Fruit fly (Drosophila melanogaster) whole organism, wandering third instar larva: Measurements from ENCODE around the gene Nct.

ENCODE experiments used
- Abd-B ChIP-seq: fragments of >200 bp; optimal IDR thresholded peaks from 2 replicates; lab custom pipeline; 2017; ENCODE audit warnings: missing biosample characterization, missing genetic modification characterization
- CG32264 ChIP-seq: fragments of 200-800 bp; sonication (Bioruptor generic); optimal IDR thresholded peaks from 2 replicates; lab custom pipeline; 2016; ENCODE audit warnings: missing biosample characterization, missing genetic modification characterization
- CrebA ChIP-seq: fragments of 200-800 bp; sonication (Bioruptor generic); optimal IDR thresholded peaks from 2 replicates; lab custom pipeline; 2016; ENCODE audit warnings: missing biosample characterization, mild to moderate bottlenecking, missing genetic modification characterization, borderline replicate concordance
- Dfd ChIP-seq: fragments of >200 bp; optimal IDR thresholded peaks from 2 replicates; lab custom pipeline; 2017; ENCODE audit warnings: missing biosample characterization, missing genetic modification characterization
- Dif ChIP-seq: fragments of 200-275, 200-300 bp; sonication (Bioruptor generic); optimal IDR thresholded peaks from 2 replicates; lab custom pipeline; 2018; ENCODE audit warnings: missing biosample characterization, missing genetic modification characterization; ENCODE audit not compliant: partially characterized antibody
- Hnf4 ChIP-seq: fragments of 200-800 bp; sonication (Bioruptor generic); optimal IDR thresholded peaks from 2 replicates; lab custom pipeline; 2016; ENCODE audit warnings: missing biosample characterization, mild to moderate bottlenecking, missing genetic modification characterization
- Hr83 ChIP-seq: fragments of 200-300 bp; sonication (Bioruptor generic); optimal IDR thresholded peaks from 2 replicates; lab custom pipeline; 2016; ENCODE audit warnings: missing biosample characterization, mild to moderate bottlenecking, missing genetic modification characterization, moderate library complexity; ENCODE audit not compliant: poor library complexity, severe bottlenecking
- Jra ChIP-seq: sonication (Bioruptor generic); optimal IDR thresholded peaks from 2 replicates; lab custom pipeline; 2016; ENCODE audit warnings: missing biosample characterization, missing genetic modification characterization
- Mio ChIP-seq: sonication (Bioruptor generic); optimal IDR thresholded peaks from 2 replicates; lab custom pipeline; 2016; ENCODE audit warnings: missing biosample characterization, missing genetic modification characterization
- Myc ChIP-seq: fragments of >200 bp; optimal IDR thresholded peaks from 2 replicates; lab custom pipeline; 2017
- N ChIP-seq: fragments of >200 bp; optimal IDR thresholded peaks from 2 replicates; lab custom pipeline; 2018; ENCODE audit warnings: missing biosample characterization, missing external identifiers, missing genetic modification characterization
- OdsH ChIP-seq: fragments of 200-800 bp; sonication (Bioruptor generic); optimal IDR thresholded peaks from 2 replicates; lab custom pipeline; 2016; ENCODE audit warnings: missing biosample characterization, mild to moderate bottlenecking, missing genetic modification characterization
- Rel ChIP-seq, 2 experiments: fragments of 200-800 bp; sonication (Bioruptor generic) in 1 of 2; optimal IDR thresholded peaks; 2 replicates in 1 of 2; 3 replicates in 1 of 2; lab custom pipeline; 2016 to 2019; ENCODE audit warnings: mild to moderate bottlenecking in 2 of 2, missing biosample characterization in 2 of 2, missing genetic modification characterization in 2 of 2, moderate library complexity in 1 of 2
- Sp1 ChIP-seq: fragments of 200-800 bp; sonication (Bioruptor generic); optimal IDR thresholded peaks from 3 replicates; lab custom pipeline; 2019; ENCODE audit warnings: missing biosample characterization, mild to moderate bottlenecking, missing genetic modification characterization, moderate library complexity
- Vsx2 ChIP-seq: fragments of 200-300, 225-300 bp; sonication (Bioruptor generic); optimal IDR thresholded peaks from 2 replicates; lab custom pipeline; 2018; ENCODE audit warnings: missing biosample characterization, missing genetic modification characterization; ENCODE audit not compliant: partially characterized antibody
- br ChIP-seq: fragments of 200-800 bp; sonication (Bioruptor generic); optimal IDR thresholded peaks from 2 replicates; lab custom pipeline; 2016; ENCODE audit warnings: missing biosample characterization, missing genetic modification characterization
- brk ChIP-seq: fragments of 200-800 bp; sonication (Bioruptor generic); optimal IDR thresholded peaks from 2 replicates; lab custom pipeline; 2016; ENCODE audit warnings: missing biosample characterization, mild to moderate bottlenecking, missing genetic modification characterization
- dl ChIP-seq, 2 experiments: fragments of 175-275, 200-275 bp in 1 of 2; fragments of 200-275 bp in 1 of 2; sonication (Bioruptor generic); optimal IDR thresholded peaks; lab custom pipeline; 2018; ENCODE audit warnings: mild to moderate bottlenecking in 2 of 2, missing biosample characterization in 2 of 2, missing genetic modification characterization in 2 of 2, moderate library complexity in 2 of 2; ENCODE audit not compliant: partially characterized antibody in 2 of 2, insufficient read depth in 1 of 2
- dsf ChIP-seq: sonication (Bioruptor generic); optimal IDR thresholded peaks from 2 replicates; lab custom pipeline; 2016; ENCODE audit warnings: missing biosample characterization, missing genetic modification characterization, borderline replicate concordance
- ey ChIP-seq: fragments of 200-800 bp; sonication (Bioruptor generic); optimal IDR thresholded peaks from 2 replicates; lab custom pipeline; 2016; ENCODE audit warnings: missing biosample characterization, missing genetic modification characterization
- fru ChIP-seq: fragments of 200-800 bp; sonication (Bioruptor generic); optimal IDR thresholded peaks from 3 replicates; lab custom pipeline; 2016; ENCODE audit warnings: missing biosample characterization, mild to moderate bottlenecking, missing genetic modification characterization
- h ChIP-seq: fragments of 200-800 bp; sonication (Bioruptor generic); optimal IDR thresholded peaks from 3 replicates; lab custom pipeline; 2016; ENCODE audit warnings: missing biosample characterization, mild to moderate bottlenecking, missing genetic modification characterization
- jim ChIP-seq: fragments of 175-275, 200-325 bp; sonication (Bioruptor generic); optimal IDR thresholded peaks from 2 replicates; lab custom pipeline; 2016; ENCODE audit warnings: missing biosample characterization, mild to moderate bottlenecking, missing genetic modification characterization
- lola ChIP-seq: fragments of >200 bp; optimal IDR thresholded peaks from 2 replicates; lab custom pipeline; 2017; ENCODE audit warnings: missing biosample characterization, missing genetic modification characterization
- psq ChIP-seq: fragments of 200-800 bp; sonication (Bioruptor generic); optimal IDR thresholded peaks from 3 replicates; lab custom pipeline; 2017; ENCODE audit warnings: missing biosample characterization, mild to moderate bottlenecking, missing genetic modification characterization, moderate library complexity
- rgr ChIP-seq: fragments of 200-800 bp; sonication (Bioruptor generic); optimal IDR thresholded peaks from 3 replicates; lab custom pipeline; 2016; ENCODE audit warnings: missing biosample characterization, mild to moderate bottlenecking, missing genetic modification characterization
- sage ChIP-seq: fragments of 200-800 bp; sonication (Bioruptor generic); optimal IDR thresholded peaks from 2 replicates; lab custom pipeline; 2016; ENCODE audit warnings: missing biosample characterization, mild to moderate bottlenecking, missing genetic modification characterization
- sv ChIP-seq: fragments of 200-800 bp; sonication (Bioruptor generic); optimal IDR thresholded peaks from 3 replicates; lab custom pipeline; 2016; ENCODE audit warnings: missing biosample characterization, missing genetic modification characterization
- usp ChIP-seq: fragments of >200 bp; optimal IDR thresholded peaks from 2 replicates; lab custom pipeline; 2017; ENCODE audit warnings: missing biosample characterization, missing genetic modification characterization

The Nct gene

DNA sequence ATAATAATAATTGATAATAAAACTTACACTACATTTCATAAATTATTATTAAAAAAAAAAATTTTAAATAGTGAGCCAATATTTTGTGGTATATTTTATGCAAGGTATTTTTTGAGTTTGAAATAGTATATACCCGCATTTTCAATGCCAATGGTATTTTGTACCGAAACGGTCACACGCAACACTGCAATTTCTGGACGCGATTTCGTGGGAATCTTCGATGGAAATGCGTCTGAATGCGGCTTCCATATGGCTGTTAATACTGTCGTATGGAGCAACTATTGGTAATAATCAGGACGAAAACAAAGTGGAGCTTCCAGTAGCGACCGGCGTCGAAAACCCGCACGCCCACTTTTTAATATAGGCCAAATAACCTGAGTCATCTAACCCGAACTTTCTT, at the start of gene Nct:
Gene Nct, plus strand, starts transcription at position 173 of the 400 bp plus-strand sequence.
- no peak for TF ChIP-seq sage (GFP tag; lab: Kevin White, UChicago)
- no peak for TF ChIP-seq Vsx2
- no peak for TF ChIP-seq OdsH (GFP tag; lab: Kevin White, UChicago)
- no peak for TF ChIP-seq Rel (GFP tag; optimal IDR thresholded peaks at IDR 0.05; lab: Kevin White, UChicago)
- TF ChIP-seq Rel (tag; optimal IDR thresholded peaks at IDR 0.05; lab: Kevin White, UChicago) = peak; percentile 59
- TF ChIP-seq ey (GFP tag; lab: Kevin White, UChicago) = no peak
- TF ChIP-seq Sp1 = no peak

- no peak for TF ChIP-seq dl (GFP tag; optimal IDR thresholded peaks at IDR 0.05; lab: Kevin White, UChicago; ENCODE audit: insufficient read depth in 1 of 2, partially characterized antibody in 2 of 2)
- TF ChIP-seq Myc (lab: Kevin White, UChicago) = peak; percentile 72
- no peak for TF ChIP-seq usp (GFP tag; lab: Kevin White, UChicago)
- TF ChIP-seq fru = no peak
- no peak for TF ChIP-seq OdsH (GFP tag; lab: Kevin White, UChicago)
- TF ChIP-seq CG32264 (GFP tag; lab: Kevin White, UChicago) = no peak
Observed at dm6 chr3R:24805048-24805447, 46.4 kb upstream of the Nct start, which contains the start of gene polybromo. Gene polybromo, minus strand, starts transcription at chr3R:24805259.

DNA sequence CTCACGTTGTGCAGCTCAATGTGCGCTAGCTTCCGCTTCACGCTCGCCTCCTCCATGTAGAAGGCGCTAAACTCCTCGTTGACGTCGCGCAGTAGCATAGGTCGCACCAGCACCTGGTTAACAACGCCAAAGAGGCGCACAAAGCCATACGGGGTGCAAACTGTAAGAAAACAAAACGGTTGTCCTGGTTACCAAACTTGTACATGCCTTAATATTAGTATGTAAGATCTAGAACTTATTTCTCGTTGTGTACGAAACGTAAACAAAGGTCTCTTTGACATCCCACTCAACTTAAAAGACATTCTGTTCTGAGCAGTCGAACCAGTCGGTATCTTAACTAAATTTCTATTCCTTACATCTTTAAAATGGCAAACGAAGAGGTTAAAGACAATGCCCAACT, 44.1 kb upstream of the Nct start, which contains the start of gene CG6980:
Gene CG6980, plus strand, starts transcription at position 301 of the 400 bp plus-strand sequence.
- no peak for TF ChIP-seq Sp1
- TF ChIP-seq Mio (GFP tag; lab: Kevin White, UChicago) = no peak
- TF ChIP-seq Abd-B (GFP tag; lab: Kevin White, UChicago) = no peak
- no peak for TF ChIP-seq brk (GFP tag; lab: Kevin White, UChicago)
- TF ChIP-seq Dif (GFP tag; lab: Kevin White, UChicago) = no peak
- no peak for TF ChIP-seq dsf (GFP tag; lab: Kevin White, UChicago)
- no peak for TF ChIP-seq Dfd (GFP tag; lab: Kevin White, UChicago)
- TF ChIP-seq CG32264 (GFP tag; lab: Kevin White, UChicago) = no peak
- no peak for TF ChIP-seq lola (GFP tag; lab: Kevin White, UChicago)
- no peak for TF ChIP-seq N
- TF ChIP-seq Hr83 = no peak
- no peak for TF ChIP-seq Myc (lab: Kevin White, UChicago)
- TF ChIP-seq, all 38 proteins: peak for 0

- TF ChIP-seq brk (GFP tag; lab: Kevin White, UChicago) (no peak), dsf (GFP tag; lab: Kevin White, UChicago) (no peak), dl (GFP tag; optimal IDR thresholded peaks at IDR 0.05; lab: Kevin White, UChicago; ENCODE audit: insufficient read depth in 1 of 2, partially characterized antibody in 2 of 2) (no peak), jim (GFP tag; lab: Kevin White, UChicago) (no peak), Jra (no peak), sage (GFP tag; lab: Kevin White, UChicago) (no peak), Hr83 (peak; percentile 89), br (GFP tag; lab: Kevin White, UChicago) (peak; percentile 16), Dif (GFP tag; lab: Kevin White, UChicago) (no peak), h (GFP tag; lab: Kevin White, UChicago) (peak; percentile 72), sv (GFP tag; lab: Kevin White, UChicago) (peak; percentile 35), Hnf4 (GFP tag; lab: Kevin White, UChicago) (no peak), Myc (lab: Kevin White, UChicago) (no peak), rgr (peak; percentile 79), OdsH (GFP tag; lab: Kevin White, UChicago) (peak; percentile 64), CG32264 (GFP tag; lab: Kevin White, UChicago) (peak; percentile 6), psq (GFP tag; lab: Kevin White, UChicago) (no peak), CrebA (GFP tag; lab: Kevin White, UChicago) (no peak)
Observed at dm6 chr3R:24809576-24810279, 41.7 kb upstream of the Nct start.
